Fruit fly (Drosophila melanogaster) whole organism, wandering third instar larva: ENCODE data around the gene SelR.

Experiments used
- Abd-B ChIP-seq: fragments of >200 bp; optimal IDR thresholded peaks from 2 replicates; lab custom pipeline; 2017; ENCODE audit warnings: missing biosample characterization, missing genetic modification characterization
- CG32264 ChIP-seq: fragments of 200-800 bp; sonication (Bioruptor generic); optimal IDR thresholded peaks from 2 replicates; lab custom pipeline; 2016; ENCODE audit warnings: missing biosample characterization, missing genetic modification characterization
- CG9705 ChIP-seq: fragments of 200-800 bp; sonication (Bioruptor generic); optimal IDR thresholded peaks from 2 replicates; lab custom pipeline; 2018; ENCODE audit warnings: missing biosample characterization, mild to moderate bottlenecking, missing genetic modification characterization
- CrebA ChIP-seq: fragments of 200-800 bp; sonication (Bioruptor generic); optimal IDR thresholded peaks from 2 replicates; lab custom pipeline; 2016; ENCODE audit warnings: missing biosample characterization, mild to moderate bottlenecking, missing genetic modification characterization, borderline replicate concordance
- Dfd ChIP-seq: fragments of >200 bp; optimal IDR thresholded peaks from 2 replicates; lab custom pipeline; 2017; ENCODE audit warnings: missing biosample characterization, missing genetic modification characterization
- Dif ChIP-seq: fragments of 200-275, 200-300 bp; sonication (Bioruptor generic); optimal IDR thresholded peaks from 2 replicates; lab custom pipeline; 2018; ENCODE audit warnings: missing biosample characterization, missing genetic modification characterization; ENCODE audit not compliant: partially characterized antibody
- GATAd ChIP-seq: sonication (Bioruptor generic); optimal IDR thresholded peaks from 2 replicates; lab custom pipeline; 2016; ENCODE audit warnings: missing biosample characterization, missing genetic modification characterization
- HLH106 ChIP-seq: fragments of 200-800 bp; optimal IDR thresholded peaks from 3 replicates; lab custom pipeline; 2019; ENCODE audit warnings: missing biosample characterization, mild to moderate bottlenecking, missing genetic modification characterization, moderate library complexity
- Hnf4 ChIP-seq: fragments of 200-800 bp; sonication (Bioruptor generic); optimal IDR thresholded peaks from 2 replicates; lab custom pipeline; 2016; ENCODE audit warnings: missing biosample characterization, mild to moderate bottlenecking, missing genetic modification characterization
- Hr78 ChIP-seq: fragments of >200 bp; optimal IDR thresholded peaks from 2 replicates; lab custom pipeline; 2017; ENCODE audit warnings: missing biosample characterization, missing genetic modification characterization
- Hr83 ChIP-seq: fragments of 200-300 bp; sonication (Bioruptor generic); optimal IDR thresholded peaks from 2 replicates; lab custom pipeline; 2016; ENCODE audit warnings: missing biosample characterization, mild to moderate bottlenecking, missing genetic modification characterization, moderate library complexity; ENCODE audit not compliant: poor library complexity, severe bottlenecking
- Jra ChIP-seq: sonication (Bioruptor generic); optimal IDR thresholded peaks from 2 replicates; lab custom pipeline; 2016; ENCODE audit warnings: missing biosample characterization, missing genetic modification characterization
- Mio ChIP-seq: sonication (Bioruptor generic); optimal IDR thresholded peaks from 2 replicates; lab custom pipeline; 2016; ENCODE audit warnings: missing biosample characterization, missing genetic modification characterization
- Myc ChIP-seq: fragments of >200 bp; optimal IDR thresholded peaks from 2 replicates; lab custom pipeline; 2017
- N ChIP-seq: fragments of >200 bp; optimal IDR thresholded peaks from 2 replicates; lab custom pipeline; 2018; ENCODE audit warnings: missing biosample characterization, missing external identifiers, missing genetic modification characterization
- OdsH ChIP-seq: fragments of 200-800 bp; sonication (Bioruptor generic); optimal IDR thresholded peaks from 2 replicates; lab custom pipeline; 2016; ENCODE audit warnings: missing biosample characterization, mild to moderate bottlenecking, missing genetic modification characterization
- Rel ChIP-seq, 2 experiments: fragments of 200-800 bp; sonication (Bioruptor generic) in 1 of 2; optimal IDR thresholded peaks; 2 replicates in 1 of 2; 3 replicates in 1 of 2; lab custom pipeline; 2016 to 2019; ENCODE audit warnings: mild to moderate bottlenecking in 2 of 2, missing biosample characterization in 2 of 2, missing genetic modification characterization in 2 of 2, moderate library complexity in 1 of 2
- Sp1 ChIP-seq: fragments of 200-800 bp; sonication (Bioruptor generic); optimal IDR thresholded peaks from 3 replicates; lab custom pipeline; 2019; ENCODE audit warnings: missing biosample characterization, mild to moderate bottlenecking, missing genetic modification characterization, moderate library complexity
- Vsx2 ChIP-seq: fragments of 200-300, 225-300 bp; sonication (Bioruptor generic); optimal IDR thresholded peaks from 2 replicates; lab custom pipeline; 2018; ENCODE audit warnings: missing biosample characterization, missing genetic modification characterization; ENCODE audit not compliant: partially characterized antibody
- br ChIP-seq: fragments of 200-800 bp; sonication (Bioruptor generic); optimal IDR thresholded peaks from 2 replicates; lab custom pipeline; 2016; ENCODE audit warnings: missing biosample characterization, missing genetic modification characterization
- brk ChIP-seq: fragments of 200-800 bp; sonication (Bioruptor generic); optimal IDR thresholded peaks from 2 replicates; lab custom pipeline; 2016; ENCODE audit warnings: missing biosample characterization, mild to moderate bottlenecking, missing genetic modification characterization
- dl ChIP-seq, 2 experiments: fragments of 175-275, 200-275 bp in 1 of 2; fragments of 200-275 bp in 1 of 2; sonication (Bioruptor generic); optimal IDR thresholded peaks; lab custom pipeline; 2018; ENCODE audit warnings: mild to moderate bottlenecking in 2 of 2, missing biosample characterization in 2 of 2, missing genetic modification characterization in 2 of 2, moderate library complexity in 2 of 2; ENCODE audit not compliant: partially characterized antibody in 2 of 2, insufficient read depth in 1 of 2
- dmrt93B ChIP-seq: fragments of 200-800 bp; sonication (Bioruptor generic); optimal IDR thresholded peaks from 2 replicates; lab custom pipeline; 2018; ENCODE audit warnings: missing biosample characterization, mild to moderate bottlenecking, missing genetic modification characterization
- dsf ChIP-seq: sonication (Bioruptor generic); optimal IDR thresholded peaks from 2 replicates; lab custom pipeline; 2016; ENCODE audit warnings: missing biosample characterization, missing genetic modification characterization, borderline replicate concordance
- ey ChIP-seq: fragments of 200-800 bp; sonication (Bioruptor generic); optimal IDR thresholded peaks from 2 replicates; lab custom pipeline; 2016; ENCODE audit warnings: missing biosample characterization, missing genetic modification characterization
- foxo ChIP-seq, 2 experiments: fragments of 200-800 bp; sonication (Bioruptor generic); optimal IDR thresholded peaks; 2 replicates in 1 of 2; 3 replicates in 1 of 2; lab custom pipeline; 2016 to 2017; ENCODE audit warnings: missing biosample characterization in 2 of 2, missing genetic modification characterization in 2 of 2
- fru ChIP-seq: fragments of 200-800 bp; sonication (Bioruptor generic); optimal IDR thresholded peaks from 3 replicates; lab custom pipeline; 2016; ENCODE audit warnings: missing biosample characterization, mild to moderate bottlenecking, missing genetic modification characterization
- h ChIP-seq: fragments of 200-800 bp; sonication (Bioruptor generic); optimal IDR thresholded peaks from 3 replicates; lab custom pipeline; 2016; ENCODE audit warnings: missing biosample characterization, mild to moderate bottlenecking, missing genetic modification characterization
- jim ChIP-seq: fragments of 175-275, 200-325 bp; sonication (Bioruptor generic); optimal IDR thresholded peaks from 2 replicates; lab custom pipeline; 2016; ENCODE audit warnings: missing biosample characterization, mild to moderate bottlenecking, missing genetic modification characterization
- lola ChIP-seq: fragments of >200 bp; optimal IDR thresholded peaks from 2 replicates; lab custom pipeline; 2017; ENCODE audit warnings: missing biosample characterization, missing genetic modification characterization
- pan ChIP-seq: fragments of >200 bp; optimal IDR thresholded peaks from 2 replicates; lab custom pipeline; 2017
- psq ChIP-seq: fragments of 200-800 bp; sonication (Bioruptor generic); optimal IDR thresholded peaks from 3 replicates; lab custom pipeline; 2017; ENCODE audit warnings: missing biosample characterization, mild to moderate bottlenecking, missing genetic modification characterization, moderate library complexity
- rgr ChIP-seq: fragments of 200-800 bp; sonication (Bioruptor generic); optimal IDR thresholded peaks from 3 replicates; lab custom pipeline; 2016; ENCODE audit warnings: missing biosample characterization, mild to moderate bottlenecking, missing genetic modification characterization
- sage ChIP-seq: fragments of 200-800 bp; sonication (Bioruptor generic); optimal IDR thresholded peaks from 2 replicates; lab custom pipeline; 2016; ENCODE audit warnings: missing biosample characterization, mild to moderate bottlenecking, missing genetic modification characterization
- sv ChIP-seq: fragments of 200-800 bp; sonication (Bioruptor generic); optimal IDR thresholded peaks from 3 replicates; lab custom pipeline; 2016; ENCODE audit warnings: missing biosample characterization, missing genetic modification characterization
- tai ChIP-seq: sonication (Bioruptor generic); optimal IDR thresholded peaks from 2 replicates; lab custom pipeline; 2016; ENCODE audit warnings: missing biosample characterization, missing genetic modification characterization
- usp ChIP-seq: fragments of >200 bp; optimal IDR thresholded peaks from 2 replicates; lab custom pipeline; 2017; ENCODE audit warnings: missing biosample characterization, missing genetic modification characterization
- woc ChIP-seq: sonication (Bioruptor generic); optimal IDR thresholded peaks from 2 replicates; lab custom pipeline; 2016; ENCODE audit warnings: missing biosample characterization, mild to moderate bottlenecking, missing genetic modification characterization

The SelR gene

dm6 chr3R:10849515-10849973 lies 18.9 kb downstream of the SelR start, which contains the start of gene CG42394 (continued):
- TF ChIP-seq sage (GFP tag; lab: Kevin White, UChicago) = peak; percentile 83
- TF ChIP-seq Jra (GFP tag; lab: Kevin White, UChicago) = no peak

dm6 chr3R:10842422-10842821 lies 26.0 kb downstream of the SelR start:
- TF ChIP-seq Sp1 (GFP tag; lab: Kevin White, UChicago) (peak; percentile 17), HLH106 (peak; percentile 19), Vsx2 (GFP tag; lab: Kevin White, UChicago) (no peak), Dif (no peak), sv (GFP tag; lab: Kevin White, UChicago) (no peak), woc (GFP tag; lab: Kevin White, UChicago) (no peak), Jra (GFP tag; lab: Kevin White, UChicago) (no peak), dl (GFP tag; optimal IDR thresholded peaks at IDR 0.05; lab: Kevin White, UChicago; ENCODE audit: insufficient read depth in 1 of 2, partially characterized antibody in 2 of 2) (no peak), Abd-B (no peak), Hr83 (GFP tag; lab: Kevin White, UChicago) (no peak), brk (GFP tag; lab: Kevin White, UChicago) (no peak), N (GFP tag; lab: Kevin White, UChicago) (no peak), sage (GFP tag; lab: Kevin White, UChicago) (no peak), dsf (GFP tag; lab: Kevin White, UChicago) (no peak), Dfd (GFP tag; lab: Kevin White, UChicago) (no peak), Hr78 (GFP tag; lab: Kevin White, UChicago) (no peak), tai (no peak), psq (GFP tag; lab: Kevin White, UChicago) (no peak), fru (GFP tag; lab: Kevin White, UChicago) (no peak), h (GFP tag; lab: Kevin White, UChicago) (peak; percentile 25), GATAd (GFP tag; lab: Kevin White, UChicago) (no peak), br (no peak), usp (GFP tag; lab: Kevin White, UChicago) (no peak), foxo (GFP tag; optimal IDR thresholded peaks at IDR 0.05; lab: Kevin White, UChicago) (peak in 1 of 2 experiments; percentile 12), lola (GFP tag; lab: Kevin White, UChicago) (no peak), rgr (GFP tag; lab: Kevin White, UChicago) (no peak), dmrt93B (GFP tag; lab: Kevin White, UChicago) (no peak), ey (GFP tag; lab: Kevin White, UChicago) (no peak), Mio (GFP tag; lab: Kevin White, UChicago) (no peak), Hnf4 (GFP tag; lab: Kevin White, UChicago) (no peak), Myc (lab: Kevin White, UChicago) (no peak), CG32264 (GFP tag; lab: Kevin White, UChicago) (no peak), OdsH (GFP tag; lab: Kevin White, UChicago) (peak; percentile 13), Rel (GFP tag; optimal IDR thresholded peaks at IDR 0.05; lab: Kevin White, UChicago) (no peak), Rel (tag; optimal IDR thresholded peaks at IDR 0.05; lab: Kevin White, UChicago) (no peak), jim (no peak), pan (lab: Kevin White, UChicago) (no peak), CrebA (GFP tag; lab: Kevin White, UChicago) (no peak), CG9705 (no peak)

dm6 chr3R:10836924-10837323 lies 31.5 kb downstream of the SelR start:
- TF ChIP-seq jim (no peak), pan (lab: Kevin White, UChicago) (no peak), br (no peak), CG9705 (no peak), Dif (no peak), rgr (GFP tag; lab: Kevin White, UChicago) (no peak), Vsx2 (GFP tag; lab: Kevin White, UChicago) (no peak), Dfd (GFP tag; lab: Kevin White, UChicago) (no peak), Myc (lab: Kevin White, UChicago) (no peak)
